Worm (Caenorhabditis elegans) whole organism, L4/young adult: ENCODE data around the gene F58H1.5.

Source experiments
- W03F9.2 ChIP-seq: fragments of 150-350 bp; optimal IDR thresholded peaks from 2 replicates; lab custom pipeline; 2014; ENCODE audit warnings: missing biosample characterization, missing genetic modification characterization
- dao-5 ChIP-seq: sonication (generic microtip); optimal IDR thresholded peaks from 2 replicates; lab custom pipeline; 2016; ENCODE audit warnings: missing genotype, missing genetic modification characterization, moderate library complexity, missing compliant biosample characterization

DNA sequence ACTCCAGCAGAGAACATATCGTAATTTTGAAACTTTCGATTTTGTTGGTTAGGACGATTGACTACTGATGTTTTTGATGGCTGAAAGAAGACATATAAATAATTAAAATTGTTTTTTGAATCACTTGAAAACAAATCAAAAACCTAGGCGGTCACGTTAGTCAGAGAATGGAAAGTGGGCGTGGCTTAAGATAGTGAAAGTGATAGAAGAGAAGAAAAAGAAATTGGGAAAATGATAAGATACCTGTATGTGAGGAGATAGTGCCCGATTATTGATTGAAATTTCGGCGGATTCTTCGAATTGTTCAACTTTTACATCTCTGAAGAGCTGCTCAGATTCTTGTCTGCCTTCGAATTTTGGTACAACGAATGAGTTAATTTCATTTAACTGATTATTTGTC is 53.5 kb downstream of the F58H1.5 start:
- TF ChIP-seq W03F9.2 (no peak), dao-5 (tag; lab: Kevin White, UChicago) (no peak)
